Worm (Caenorhabditis elegans) whole organism, late embryonic: Measurements from ENCODE around the gene F32D1.7.

Experiments
- K09A11.1 ChIP-seq: sonication (generic microtip); optimal IDR thresholded peaks from 2 replicates; lab custom pipeline; 2017; ENCODE audit warnings: antibody characterized with exemption, mild to moderate bottlenecking, missing genetic modification characterization, missing compliant biosample characterization; ENCODE audit not compliant: insufficient read depth
- ahr-1 ChIP-seq: sonication (generic microtip); optimal IDR thresholded peaks from 2 replicates; lab custom pipeline; 2016; ENCODE audit warnings: missing genetic modification characterization, missing compliant biosample characterization
- ama-1 ChIP-seq: fragments of 150-350 bp; optimal IDR thresholded peaks from 2 replicates; lab custom pipeline; 2014
- ceh-30 ChIP-seq: fragments of 150-350 bp; optimal IDR thresholded peaks from 2 replicates; lab custom pipeline; 2014; ENCODE audit warnings: missing biosample characterization, missing genetic modification characterization
- dve-1 ChIP-seq: sonication (generic microtip); optimal IDR thresholded peaks from 2 replicates; lab custom pipeline; 2017; ENCODE audit warnings: antibody characterized with exemption, mild to moderate bottlenecking, missing genetic modification characterization, missing compliant biosample characterization
- ets-4 ChIP-seq: sonication (generic microtip); optimal IDR thresholded peaks from 2 replicates; lab custom pipeline; 2016; ENCODE audit warnings: missing genetic modification characterization, missing compliant biosample characterization
- hlh-8 ChIP-seq: sonication (generic microtip); optimal IDR thresholded peaks from 2 replicates; lab custom pipeline; 2016; ENCODE audit warnings: missing genotype, missing genetic modification characterization, missing compliant biosample characterization
- lin-11 ChIP-seq: fragments of 200-800 bp; sonication (Bioruptor generic); optimal IDR thresholded peaks from 2 replicates; lab custom pipeline; 2018; ENCODE audit warnings: mild to moderate bottlenecking, missing genetic modification characterization, missing compliant biosample characterization
- ref-2 ChIP-seq: sonication (generic microtip); optimal IDR thresholded peaks from 2 replicates; lab custom pipeline; 2016; ENCODE audit warnings: missing genetic modification characterization, missing compliant biosample characterization
- rnt-1 ChIP-seq: sonication (generic microtip); optimal IDR thresholded peaks from 2 replicates; lab custom pipeline; 2016; ENCODE audit warnings: missing genetic modification characterization, missing compliant biosample characterization
- syd-9 ChIP-seq: sonication (generic microtip); optimal IDR thresholded peaks from 2 replicates; lab custom pipeline; 2016; ENCODE audit warnings: mild to moderate bottlenecking, missing genetic modification characterization, moderate library complexity, missing compliant biosample characterization

DNA sequence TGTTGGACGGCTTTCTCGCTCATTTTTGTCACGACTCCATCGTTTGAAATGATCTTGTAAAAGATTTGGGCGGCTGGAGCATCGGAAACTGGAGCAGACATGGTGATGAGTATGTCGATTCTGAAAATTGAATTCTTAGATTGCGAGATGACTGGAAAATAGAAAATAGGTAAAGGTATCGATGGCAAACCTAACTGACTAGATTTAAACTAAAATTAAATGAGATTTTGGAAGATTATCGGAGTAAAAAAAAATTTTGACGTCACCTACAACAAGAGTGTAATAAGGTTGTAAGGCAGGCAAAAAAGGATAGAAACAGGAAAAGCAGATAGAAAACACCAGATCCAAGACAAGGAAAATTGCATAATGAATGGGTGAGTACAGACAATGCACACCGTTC lies 45.5 kb upstream of the F32D1.7 start, which contains the start of gene skr-14:
- no peak for TF ChIP-seq ref-2 (tag; lab: Kevin White, UChicago)
- no peak for TF ChIP-seq syd-9 (tag; lab: Kevin White, UChicago)
- no peak for TF ChIP-seq lin-11 (tag; lab: Kevin White, UChicago)
- no peak for TF ChIP-seq ama-1 (lab: Kevin White, UChicago)
- TF ChIP-seq ahr-1 (tag; lab: Kevin White, UChicago) = no peak
- TF ChIP-seq rnt-1 (tag; lab: Kevin White, UChicago) = no peak
- no peak for TF ChIP-seq dve-1 (tag; lab: Kevin White, UChicago)
- TF ChIP-seq ceh-30 = no peak
- no peak for TF ChIP-seq hlh-8
- TF ChIP-seq ets-4 = no peak
- no peak for TF ChIP-seq K09A11.1 (tag; lab: Kevin White, UChicago)
